Fruit fly (Drosophila melanogaster): ENCODE results near the gene BBIP1.

DNA sequence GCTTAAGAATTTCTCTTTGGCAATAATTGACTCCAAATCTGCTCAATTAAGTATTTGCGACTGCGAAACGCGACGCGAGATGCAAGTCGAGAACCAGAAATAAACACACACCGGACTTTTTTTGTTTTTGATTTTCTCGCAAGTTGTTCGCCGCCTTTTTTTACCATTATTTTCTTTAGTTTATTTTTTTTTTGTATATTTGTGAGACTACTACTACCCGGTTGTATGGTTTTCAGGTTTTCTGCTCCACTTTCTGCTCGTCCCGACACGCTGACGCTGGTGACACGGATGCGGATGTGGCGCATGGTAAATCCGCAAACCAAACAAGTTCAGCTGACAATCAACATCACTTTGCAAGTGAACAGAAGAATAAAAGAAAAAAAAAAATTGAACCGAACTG lies 23.2 kb upstream of the BBIP1 start:
- TF ChIP-seq toe (GFP tag; optimal IDR thresholded peaks at IDR 0.05): no peak
- TF ChIP-seq Hr96 (GFP tag; optimal IDR thresholded peaks at IDR 0.05): no peak
- TF ChIP-seq ovo (GFP tag; optimal IDR thresholded peaks at IDR 0.05): no peak
- no peak for TF ChIP-seq CG5204 (GFP tag; optimal IDR thresholded peaks at IDR 0.05)
- TF ChIP-seq CG12768 (GFP tag; optimal IDR thresholded peaks at IDR 0.05): no peak
- TF ChIP-seq tj (GFP tag; optimal IDR thresholded peaks at IDR 0.05): no peak

Measured in whole organism, adult.